Worm (Caenorhabditis elegans): ENCODE results near the gene str-135.

DNA sequence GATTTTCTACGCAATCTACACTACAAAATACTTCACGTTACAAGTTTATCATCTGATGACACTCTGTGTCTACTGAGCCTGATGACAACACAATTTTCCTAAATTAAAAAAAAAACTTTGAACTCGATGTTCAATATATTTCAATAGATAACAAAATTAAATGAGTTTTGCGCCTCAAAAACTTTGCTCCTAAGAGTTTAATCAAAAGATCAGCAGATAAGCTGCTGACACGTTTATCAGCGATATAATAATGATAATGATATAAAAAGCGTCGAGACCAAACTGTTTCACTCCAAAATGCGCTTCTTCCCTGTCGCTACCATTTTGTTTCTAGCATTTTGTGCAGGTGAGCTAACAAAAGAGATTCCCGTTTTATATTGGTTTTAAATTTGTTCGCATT lies 27.0 kb upstream of the str-135 start, which contains the start of gene clec-218:
- no peak for TF ChIP-seq hnd-1 (tag; optimal IDR thresholded peaks at IDR 0.05)
- TF ChIP-seq ets-7 (tag; optimal IDR thresholded peaks at IDR 0.05) = no peak
- TF ChIP-seq ama-1 (optimal IDR thresholded peaks at IDR 0.05) = no peak
- no peak for TF ChIP-seq pes-1 (GFP tag; IDR thresholded peaks at IDR 0.05)
- no peak for TF ChIP-seq flt-1 (GFP tag; IDR thresholded peaks at IDR 0.05)
- no peak for TF ChIP-seq hmg-4 (GFP tag; optimal IDR thresholded peaks at IDR 0.05)
- no peak for TF ChIP-seq tra-4 (tag; optimal IDR thresholded peaks at IDR 0.05)
- no peak for TF ChIP-seq hmbx-1 (tag; optimal IDR thresholded peaks at IDR 0.05)
- no peak for TF ChIP-seq tbx-37 (GFP tag; conservative IDR thresholded peaks at IDR 0.05)
- TF ChIP-seq scrt-1 (GFP tag; IDR thresholded peaks at IDR 0.05) = no peak
- TF ChIP-seq aly-1 (tag; optimal IDR thresholded peaks at IDR 0.05) = no peak
